Fruit fly (Drosophila melanogaster) whole organism, embryonic: ENCODE data around the gene GCC88.

Experiments used
- Rfx ChIP-seq: fragments of 200-800 bp; sonication (Bioruptor generic); IDR thresholded peaks from 2 replicates; pipeline ENCODE4 v1.3.6; 2022; ENCODE audit warnings: missing biosample characterization, missing genetic modification characterization
- fd96Cb ChIP-seq: fragments of 200-800 bp; sonication (Bioruptor generic); optimal IDR thresholded peaks from 2 replicates; lab custom pipeline; 2018; ENCODE audit warnings: missing biosample characterization, mild to moderate bottlenecking, missing genetic modification characterization, moderate library complexity
- sob ChIP-seq: fragments of 200-800 bp; sonication (Bioruptor generic); IDR thresholded peaks from 2 replicates; pipeline ENCODE4 v1.3.6; 2022; ENCODE audit warnings: missing biosample characterization, missing genetic modification characterization

dm6 chr3R:11214449-11214950 is 15.9 kb downstream of the GCC88 start, which contains the start of gene ZnT86D:
- TF ChIP-seq sob: peak; percentile 60; the same call in 1 of the 2 replicates
- TF ChIP-seq Rfx (GFP tag; lab: Robert Waterston, UW): peak; percentile 61
- TF ChIP-seq fd96Cb (tag; lab: Kevin White, UChicago): peak; percentile 37
